Worm (Caenorhabditis elegans): ENCODE measurements around the gene snpc-3.4.
A peak's percentile ranks its signal among the peaks of the same experiment; 100 is the strongest.

The snpc-3.4 gene

ce11 chrIII:4004064-4004580 is 15.7 kb upstream of the snpc-3.4 start, which contains the start of gene tif-1A (continued):
- TF ChIP-seq hmg-20 (GFP tag; IDR thresholded peaks at IDR 0.05) (peak; percentile 54; the same call in 1 of the 2 replicates), Y67H2A.10 (GFP tag; conservative IDR thresholded peaks at IDR 0.05) (no peak), unc-62 (GFP tag; optimal IDR thresholded peaks at IDR 0.05) (peak; percentile 4), lin-35 (GFP tag; optimal IDR thresholded peaks at IDR 0.05) (peak in 1 of 3 experiments; percentile 81), attf-5 (GFP tag; optimal IDR thresholded peaks at IDR 0.05) (peak; percentile 88), ceh-79 (tag; optimal IDR thresholded peaks at IDR 0.05) (no peak), dpff-1 (tag; optimal IDR thresholded peaks at IDR 0.05) (no peak), F55B11.4 (tag; optimal IDR thresholded peaks at IDR 0.05; ENCODE audit: borderline replicate concordance, insufficient read depth) (no peak), madf-10 (tag; optimal IDR thresholded peaks at IDR 0.05) (peak; percentile 49), D2030.7 (GFP tag; IDR thresholded peaks at IDR 0.05) (peak; percentile 65), nhr-90 (tag; optimal IDR thresholded peaks at IDR 0.05) (peak; percentile 50), ztf-28 (GFP tag; IDR thresholded peaks at IDR 0.05) (no peak), lin-54 (GFP tag; optimal IDR thresholded peaks at IDR 0.05) (peak; percentile 83), ztf-18 (tag; optimal IDR thresholded peaks at IDR 0.05) (peak; percentile 97), K11D2.4 (GFP tag; IDR thresholded peaks at IDR 0.05) (peak; percentile 58; the same call in 1 of the 2 replicates), sea-2 (GFP tag; IDR thresholded peaks at IDR 0.05) (no peak), dpl-1 (GFP tag; optimal IDR thresholded peaks at IDR 0.05) (peak; percentile 39), nfyb-1 (GFP tag; IDR thresholded peaks at IDR 0.05) (peak; percentile 85), B0035.1 (tag; optimal IDR thresholded peaks at IDR 0.05) (no peak), xnd-1 (tag; optimal IDR thresholded peaks at IDR 0.05) (peak; percentile 19), K12H6.12 (tag; optimal IDR thresholded peaks at IDR 0.05) (peak; percentile 26), zim-3 (tag; optimal IDR thresholded peaks at IDR 0.05) (no peak), ets-4 (GFP tag; optimal IDR thresholded peaks at IDR 0.05) (no peak), tlf-1 (GFP tag; optimal IDR thresholded peaks at IDR 0.05) (peak; percentile 63), ceh-91 (GFP tag; IDR thresholded peaks at IDR 0.05) (peak; percentile 40; the same call in 1 of the 2 replicates), ZK185.1 (tag; optimal IDR thresholded peaks at IDR 0.05; ENCODE audit: poor library complexity, severe bottlenecking) (peak; percentile 66), athp-1 (tag; optimal IDR thresholded peaks at IDR 0.05) (no peak), F49E8.2 (tag; optimal IDR thresholded peaks at IDR 0.05; ENCODE audit: insufficient read depth) (peak; percentile 35), nhr-27 (tag; optimal IDR thresholded peaks at IDR 0.05) (no peak)

- no peak for TF ChIP-seq nfya-1 (tag; optimal IDR thresholded peaks at IDR 0.05; ENCODE audit: borderline replicate concordance, insufficient read depth)
- peak; percentile 13 for TF ChIP-seq somi-1 (GFP tag; optimal IDR thresholded peaks at IDR 0.05)
- peak; percentile 8 for TF ChIP-seq attf-5 (GFP tag; optimal IDR thresholded peaks at IDR 0.05)
- no peak for TF ChIP-seq cebp-1 (GFP tag; IDR thresholded peaks at IDR 0.05)
- TF ChIP-seq cebp-1 (tag; optimal IDR thresholded peaks at IDR 0.05) = peak; percentile 6
- TF ChIP-seq ceh-79 (tag; optimal IDR thresholded peaks at IDR 0.05) = no peak
These were observed 14.2 kb upstream of the snpc-3.4 start, which contains the start of gene pxd-1 for ce11 chrIII:4005446-4006192. Gene pxd-1, plus strand, starts transcription at chrIII:4006142.

ce11 chrIII:4007017-4007416 is 12.8 kb upstream of the snpc-3.4 start:
- TF ChIP-seq madf-8 (GFP tag; conservative IDR thresholded peaks at IDR 0.05) (no peak), ama-1 (optimal IDR thresholded peaks at IDR 0.05) (peak; percentile 16), ama-1 (GFP tag; optimal IDR thresholded peaks at IDR 0.05) (no peak), Y53G8AR.9 (GFP tag; conservative IDR thresholded peaks at IDR 0.05) (0 out of 2 replicates have a peak, but pooled peaks have one; percentile 53), Y67H2A.10 (GFP tag; conservative IDR thresholded peaks at IDR 0.05) (no peak)

Data from whole organism, young adult.